Worm (Caenorhabditis elegans): ENCODE results near the gene R04D3.3.

R04D3.3 gene

ce11 chrX:13245090-13245489 is 45.3 kb downstream of the R04D3.3 start, which contains the start of gene hpl-1:
hpl-1 (plus strand) TSS chrX:13245390.
- TF ChIP-seq mdl-1 (tag; optimal IDR thresholded peaks at IDR 0.05) (no peak), nhr-90 (tag; optimal IDR thresholded peaks at IDR 0.05; ENCODE audit: poor library complexity) (no peak), efl-3 (GFP tag; optimal IDR thresholded peaks at IDR 0.05) (no peak), F16B12.6 (tag; optimal IDR thresholded peaks at IDR 0.05) (no peak), nhr-237 (tag; optimal IDR thresholded peaks at IDR 0.05) (no peak), mab-9 (GFP tag; IDR thresholded peaks at IDR 0.05) (no peak), mep-1 (tag; optimal IDR thresholded peaks at IDR 0.05) (no peak), blmp-1 (tag; optimal IDR thresholded peaks at IDR 0.05) (no peak)

ce11 chrX:13242231-13242630 is 48.2 kb downstream of the R04D3.3 start, which contains the start of gene K08H2.5:
K08H2.5 (minus strand) TSS chrX:13242331.
- TF ChIP-seq mdl-1 (tag; optimal IDR thresholded peaks at IDR 0.05) (no peak), ceh-8 (GFP tag; optimal IDR thresholded peaks at IDR 0.05) (no peak), nhr-11 (tag; optimal IDR thresholded peaks at IDR 0.05) (no peak), unc-62 (GFP tag; optimal IDR thresholded peaks at IDR 0.05) (no peak), fkh-8 (tag; optimal IDR thresholded peaks at IDR 0.05) (no peak), C04F5.9 (tag; optimal IDR thresholded peaks at IDR 0.05) (no peak), nhr-12 (tag; optimal IDR thresholded peaks at IDR 0.05) (no peak)
